Worm (Caenorhabditis elegans) whole organism, early embryonic: ENCODE data around the gene mut-15.

Source experiments
- F13C5.2 ChIP-seq: sonication (generic microtip); optimal IDR thresholded peaks from 2 replicates; lab custom pipeline; 2017; ENCODE audit warnings: mild to moderate bottlenecking, missing genetic modification characterization, inconsistent platforms, missing compliant biosample characterization
- ama-1 ChIP-seq: fragments of 150-350 bp; optimal IDR thresholded peaks from 2 replicates; lab custom pipeline; 2014

- TF ChIP-seq ama-1 (lab: Kevin White, UChicago) (no peak), F13C5.2 (no peak)
Measured at ce11 chrV:14971136-14971535, 31.2 kb upstream of the mut-15 start, which contains the start of gene nlp-59.
